Fruit fly (Drosophila melanogaster) whole organism, prepupa: ENCODE data around the gene CarT.

Experiments
- CG7368 ChIP-seq: fragments of 200-800 bp; sonication (Bioruptor generic); optimal IDR thresholded peaks from 3 replicates; lab custom pipeline; 2016; ENCODE audit warnings: missing biosample characterization, missing genetic modification characterization
- CG8119 ChIP-seq: fragments of 200-800 bp; sonication (Bioruptor generic); IDR thresholded peaks from 3 replicates; pipeline ENCODE4 v1.3.6; 2022; ENCODE audit warnings: missing biosample characterization, missing genetic modification characterization
- Eip93F ChIP-seq: fragments of 200-800 bp; sonication (Bioruptor generic); optimal IDR thresholded peaks from 2 replicates; lab custom pipeline; 2016; ENCODE audit warnings: missing biosample characterization, mild to moderate bottlenecking, missing genetic modification characterization
- esn ChIP-seq: fragments of 200-800 bp; sonication (Bioruptor generic); optimal IDR thresholded peaks from 2 replicates; lab custom pipeline; 2016; ENCODE audit warnings: missing biosample characterization, mild to moderate bottlenecking, missing genetic modification characterization, moderate library complexity
- salr ChIP-seq, 2 experiments: fragments of 200-800 bp; sonication (Bioruptor generic); optimal IDR thresholded peaks; 3 replicates each; lab custom pipeline; 2016 to 2018; ENCODE audit warnings: missing biosample characterization in 2 of 2, missing genetic modification characterization in 2 of 2, mild to moderate bottlenecking in 1 of 2

DNA sequence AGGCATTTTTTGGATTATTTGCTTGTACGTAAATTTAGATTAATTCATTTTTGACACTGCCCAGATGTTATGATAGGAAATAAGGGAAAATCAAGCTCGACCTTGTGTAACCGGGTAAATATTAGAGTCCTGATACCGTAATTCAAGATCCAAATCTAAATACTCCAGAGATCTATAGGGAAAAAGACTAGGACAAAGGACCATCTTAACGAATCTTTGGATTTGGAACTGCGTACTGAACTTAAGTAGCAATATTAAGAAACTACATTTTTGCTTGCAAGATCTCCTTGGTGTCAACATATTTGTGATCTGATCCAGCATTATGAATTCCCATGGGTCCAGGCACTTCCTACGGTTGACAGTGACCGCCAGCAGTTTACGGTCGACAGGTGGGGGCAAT is 3.6 kb downstream of the CarT start, which contains the start of gene CG9316:
- no peak for TF ChIP-seq CG8119 (GFP tag; lab: Robert Waterston, UW)
- no peak for TF ChIP-seq salr (GFP tag; optimal IDR thresholded peaks at IDR 0.05; lab: Kevin White, UChicago)
- TF ChIP-seq Eip93F (GFP tag; lab: Kevin White, UChicago), result no peak
- TF ChIP-seq CG7368 (GFP tag; lab: Kevin White, UChicago), result no peak
- TF ChIP-seq esn (GFP tag; lab: Kevin White, UChicago), result no peak
